Worm (Caenorhabditis elegans) whole organism, L1 larva: ENCODE results near the gene paqr-2.

Experiments
- C04F5.9 ChIP-seq: sonication (generic microtip); optimal IDR thresholded peaks from 2 replicates; lab custom pipeline; 2016; ENCODE audit warnings: missing genetic modification characterization, missing compliant biosample characterization
- C34B4.2 ChIP-seq: sonication (generic microtip); optimal IDR thresholded peaks from 2 replicates; lab custom pipeline; 2017; ENCODE audit warnings: mild to moderate bottlenecking, missing genetic modification characterization, missing compliant biosample characterization
- F16B12.6 ChIP-seq: fragments of 150-350 bp; optimal IDR thresholded peaks from 2 replicates; lab custom pipeline; 2014; ENCODE audit warnings: missing biosample characterization, missing genetic modification characterization
- ama-1 ChIP-seq: fragments of 150-350 bp; optimal IDR thresholded peaks from 2 replicates; lab custom pipeline; 2014
- ceh-90 ChIP-seq: sonication (generic microtip); optimal IDR thresholded peaks from 2 replicates; lab custom pipeline; 2016; ENCODE audit warnings: missing genetic modification characterization, missing compliant biosample characterization
- efl-1 ChIP-seq, 4 experiments: fragments of 150-350 bp; optimal IDR thresholded peaks in 3 of 4; peaks in 1 of 4; 1 replicate in 1 of 4; 2 replicates in 3 of 4; lab custom pipeline; 2014; ENCODE audit warnings: missing biosample characterization in 2 of 4, missing genetic modification characterization in 2 of 4, missing genetic modification reagents in 2 of 4
- efl-3 ChIP-seq: fragments of 200-800 bp; sonication (Bioruptor generic); optimal IDR thresholded peaks from 2 replicates; lab custom pipeline; 2018; ENCODE audit warnings: mild to moderate bottlenecking, missing genetic modification characterization, missing compliant biosample characterization
- elt-3 ChIP-seq, 6 experiments: fragments of 150-350 bp in 1 of 6; sonication (generic microtip); optimal IDR thresholded peaks; 2 replicates each; lab custom pipeline; 2017 to 2018; ENCODE audit warnings: missing biosample characterization in 6 of 6, missing genetic modification characterization in 6 of 6, inconsistent platforms in 1 of 6
- ets-5 ChIP-seq: fragments of 200-800 bp; sonication (Bioruptor generic); IDR thresholded peaks from 2 replicates; pipeline ENCODE4 v1.3.6; 2022; ENCODE audit warnings: missing genetic modification characterization, missing compliant biosample characterization
- fkh-10 ChIP-seq: sonication (generic microtip); optimal IDR thresholded peaks from 2 replicates; lab custom pipeline; 2017; ENCODE audit warnings: missing biosample characterization, missing genetic modification reagents, missing genetic modification characterization
- fos-1 ChIP-seq: fragments of 150-350 bp; optimal IDR thresholded peaks from 2 replicates; lab custom pipeline; 2014; ENCODE audit warnings: missing biosample characterization, missing genetic modification characterization
- hlh-17 ChIP-seq: fragments of 200-800 bp; sonication (Bioruptor generic); optimal IDR thresholded peaks from 2 replicates; lab custom pipeline; 2018; ENCODE audit warnings: missing genetic modification characterization, mild to moderate bottlenecking, missing compliant biosample characterization, moderate library complexity, borderline replicate concordance
- hpl-2 ChIP-seq: fragments of 150-350 bp; optimal IDR thresholded peaks from 2 replicates; lab custom pipeline; 2014; ENCODE audit warnings: missing biosample characterization, missing genetic modification reagents, missing genetic modification characterization
- isw-1 ChIP-seq: fragments of 200-800 bp; sonication (Bioruptor generic); IDR thresholded peaks from 2 replicates; pipeline ENCODE4 v1.3.6; 2022; ENCODE audit warnings: missing genetic modification characterization, missing compliant biosample characterization
- jun-1 ChIP-seq: fragments of 150-350 bp; optimal IDR thresholded peaks from 2 replicates; lab custom pipeline; 2014; ENCODE audit warnings: missing biosample characterization, missing genetic modification reagents, missing genetic modification characterization
- lin-14 ChIP-seq: fragments of 200-800 bp; sonication (Bioruptor generic); optimal IDR thresholded peaks from 2 replicates; lab custom pipeline; 2018; ENCODE audit warnings: mild to moderate bottlenecking, missing genetic modification characterization, moderate library complexity, missing compliant biosample characterization
- lin-15B ChIP-seq: fragments of 150-350 bp; sonication (generic microtip); optimal IDR thresholded peaks from 3 replicates; lab custom pipeline; 2014; ENCODE audit warnings: missing biosample characterization, missing genetic modification characterization
- lin-35 ChIP-seq, 2 experiments: fragments of 150-350 bp; optimal IDR thresholded peaks; 2 replicates each; lab custom pipeline; 2014; ENCODE audit warnings: missing biosample characterization in 2 of 2, missing genetic modification characterization in 2 of 2, missing genetic modification reagents in 2 of 2
- lin-39 ChIP-seq: fragments of 150-350 bp; optimal IDR thresholded peaks from 2 replicates; lab custom pipeline; 2014; ENCODE audit warnings: missing biosample characterization, missing genetic modification reagents, missing genetic modification characterization
- lir-3 ChIP-seq: sonication (generic microtip); optimal IDR thresholded peaks from 2 replicates; lab custom pipeline; 2016; ENCODE audit warnings: mild to moderate bottlenecking, missing genetic modification characterization, moderate library complexity, missing compliant biosample characterization; ENCODE audit not compliant: poor library complexity
- lsy-2 ChIP-seq, 2 experiments: fragments of 150-350 bp; optimal IDR thresholded peaks; 2 replicates each; lab custom pipeline; 2014; ENCODE audit warnings: missing biosample characterization in 2 of 2, missing genetic modification characterization in 2 of 2
- mab-9 ChIP-seq: fragments of 200-800 bp; sonication (Bioruptor generic); IDR thresholded peaks from 2 replicates; pipeline ENCODE4 v1.3.6; 2022; ENCODE audit warnings: missing genetic modification reagents, missing genetic modification characterization, missing compliant biosample characterization
- mdl-1 ChIP-seq, 2 experiments: fragments of 150-350 bp; optimal IDR thresholded peaks; 2 replicates each; lab custom pipeline; 2014 to 2017; ENCODE audit warnings: missing biosample characterization in 2 of 2, missing genetic modification characterization in 2 of 2, inconsistent platforms in 1 of 2
- nhr-19 ChIP-seq: fragments of 200-800 bp; sonication (Bioruptor generic); conservative IDR thresholded peaks from 2 replicates; pipeline ENCODE4 v1.3.6; 2022; ENCODE audit warnings: missing genetic modification characterization, missing compliant biosample characterization
- nhr-71 ChIP-seq: sonication (generic microtip); optimal IDR thresholded peaks from 2 replicates; lab custom pipeline; 2016; ENCODE audit warnings: mild to moderate bottlenecking, missing genetic modification characterization, moderate library complexity, missing compliant biosample characterization
- nhr-84 ChIP-seq: sonication (generic microtip); optimal IDR thresholded peaks from 2 replicates; lab custom pipeline; 2017; ENCODE audit warnings: missing biosample characterization, missing genetic modification characterization
- nhr-85 ChIP-seq: sonication (generic microtip); peaks from one replicate; lab custom pipeline; 2016; ENCODE audit warnings: missing genetic modification characterization, inconsistent platforms, missing compliant biosample characterization
- pag-3 ChIP-seq: sonication (generic microtip); optimal IDR thresholded peaks from 2 replicates; lab custom pipeline; 2017; ENCODE audit warnings: missing genetic modification characterization, mild to moderate bottlenecking, missing compliant biosample characterization, antibody characterized with exemption, borderline replicate concordance; ENCODE audit not compliant: insufficient read depth
- pax-3 ChIP-seq: fragments of 200-800 bp; sonication (Bioruptor generic); optimal IDR thresholded peaks from 2 replicates; lab custom pipeline; 2018; ENCODE audit warnings: mild to moderate bottlenecking, missing genetic modification characterization, moderate library complexity, missing compliant biosample characterization
- rnt-1 ChIP-seq: sonication (generic microtip); optimal IDR thresholded peaks from 2 replicates; lab custom pipeline; 2016; ENCODE audit warnings: mild to moderate bottlenecking, missing genetic modification characterization, moderate library complexity, missing compliant biosample characterization
- skn-1 ChIP-seq: fragments of 150-350 bp; optimal IDR thresholded peaks from 2 replicates; lab custom pipeline; 2014; ENCODE audit warnings: missing biosample characterization, missing genetic modification characterization
- swsn-7 ChIP-seq: sonication (generic microtip); optimal IDR thresholded peaks from 2 replicates; lab custom pipeline; 2016; ENCODE audit warnings: missing genetic modification characterization, missing compliant biosample characterization
- unc-62 ChIP-seq: fragments of 150-350 bp; optimal IDR thresholded peaks from 2 replicates; lab custom pipeline; 2014; ENCODE audit warnings: missing biosample characterization, missing genetic modification reagents, missing genetic modification characterization
- unc-86 ChIP-seq: sonication (generic microtip); optimal IDR thresholded peaks from 2 replicates; lab custom pipeline; 2016; ENCODE audit warnings: missing genetic modification characterization, missing compliant biosample characterization
- unc-98 ChIP-seq: fragments of 200-800 bp; sonication (Bioruptor generic); IDR thresholded peaks from 2 replicates; pipeline ENCODE4 v1.3.6; 2022; ENCODE audit warnings: missing genetic modification characterization, missing compliant biosample characterization
- zag-1 ChIP-seq: fragments of 150-350 bp; optimal IDR thresholded peaks from 2 replicates; lab custom pipeline; 2014; ENCODE audit warnings: missing biosample characterization, missing genetic modification characterization
- zip-4 ChIP-seq: fragments of 200-800 bp; sonication (Bioruptor generic); optimal IDR thresholded peaks from 2 replicates; lab custom pipeline; 2018; ENCODE audit warnings: mild to moderate bottlenecking, missing genetic modification characterization, moderate library complexity, missing compliant biosample characterization
- ztf-4 ChIP-seq: fragments of 150-350 bp; optimal IDR thresholded peaks from 2 replicates; lab custom pipeline; 2014; ENCODE audit warnings: missing biosample characterization, missing genetic modification characterization

paqr-2 gene

DNA sequence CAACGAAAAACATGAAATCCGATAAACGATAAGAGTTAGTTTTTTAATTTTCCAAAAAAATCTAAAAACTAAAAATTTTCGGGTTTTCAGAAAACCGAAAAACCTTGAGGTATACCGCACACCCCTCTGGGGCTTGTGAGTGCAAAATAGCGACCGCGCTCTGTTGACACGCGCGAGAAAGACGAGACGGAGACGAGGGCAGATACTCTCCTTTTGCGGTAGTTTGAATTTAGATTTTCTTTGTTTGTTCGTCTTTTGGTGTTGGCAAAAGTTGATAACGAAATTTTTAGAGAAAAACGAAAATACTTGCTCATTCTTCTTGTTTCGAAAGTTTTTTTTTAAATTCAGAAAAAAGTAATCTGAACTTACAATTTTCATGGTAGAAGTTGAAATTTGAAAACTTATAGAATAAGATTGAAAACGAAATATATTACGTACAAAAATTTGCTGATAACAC, 25.9 kb upstream of the paqr-2 start, which contains the start of the genes W03A5.2 and Y32H12A.8 (continued):
- peak; percentile 6; the same call in 1 of the 2 replicates for TF ChIP-seq isw-1 (GFP tag; lab: Robert Waterston, UW)
- no peak for TF ChIP-seq pax-3 (tag; lab: Kevin White, UChicago)
- no peak for TF ChIP-seq hpl-2
- TF ChIP-seq unc-86 (tag; lab: Kevin White, UChicago) = no peak
- TF ChIP-seq efl-1 (optimal IDR thresholded peaks at IDR 0.05; lab: Kevin White, UChicago) = peak; percentile 46 to 88
- peak; percentile 86 to 98 for TF ChIP-seq efl-1 (GFP tag; optimal IDR thresholded peaks at IDR 0.05 in 1 of 2; lab: Kevin White, UChicago)
- no peak for TF ChIP-seq fkh-10 (GFP tag; lab: Kevin White, UChicago)
- no peak for TF ChIP-seq efl-3 (GFP tag; lab: Kevin White, UChicago)
- TF ChIP-seq lin-35 (GFP tag; optimal IDR thresholded peaks at IDR 0.05; lab: Kevin White, UChicago) = peak; percentile 72 to 95
- no peak for TF ChIP-seq zag-1
- TF ChIP-seq ama-1 = no peak
- TF ChIP-seq C04F5.9 (tag; lab: Kevin White, UChicago) = no peak
- no peak for TF ChIP-seq ets-5
- TF ChIP-seq nhr-85 = peak; percentile 41
- TF ChIP-seq lsy-2 (tag; optimal IDR thresholded peaks at IDR 0.05; lab: Kevin White, UChicago) = peak; percentile 9 to 79
- TF ChIP-seq rnt-1 (tag; lab: Kevin White, UChicago) = peak; percentile 28

ce11 chrIII:5404998-5405397, 25.3 kb upstream of the paqr-2 start:
- no peak for TF ChIP-seq swsn-7 (tag; lab: Kevin White, UChicago)
- TF ChIP-seq lir-3 (tag; lab: Kevin White, UChicago) = no peak
- TF ChIP-seq ceh-90 (tag; lab: Kevin White, UChicago) = no peak
- no peak for TF ChIP-seq isw-1 (GFP tag; lab: Robert Waterston, UW)
- no peak for TF ChIP-seq nhr-19 (GFP tag; lab: Robert Waterston, UW)
- TF ChIP-seq elt-3 (tag; optimal IDR thresholded peaks at IDR 0.05; lab: Kevin White, UChicago) = no peak
- no peak for TF ChIP-seq ama-1
- TF ChIP-seq ztf-4 = no peak

- TF ChIP-seq efl-1 (optimal IDR thresholded peaks at IDR 0.05; lab: Kevin White, UChicago) (no peak), efl-1 (GFP tag; optimal IDR thresholded peaks at IDR 0.05 in 1 of 2; lab: Kevin White, UChicago) (peak in 1 of 2 experiments; percentile 1), pax-3 (tag; lab: Kevin White, UChicago) (no peak)
Measured at ce11 chrIII:5402419-5402818, 22.7 kb upstream of the paqr-2 start.

DNA sequence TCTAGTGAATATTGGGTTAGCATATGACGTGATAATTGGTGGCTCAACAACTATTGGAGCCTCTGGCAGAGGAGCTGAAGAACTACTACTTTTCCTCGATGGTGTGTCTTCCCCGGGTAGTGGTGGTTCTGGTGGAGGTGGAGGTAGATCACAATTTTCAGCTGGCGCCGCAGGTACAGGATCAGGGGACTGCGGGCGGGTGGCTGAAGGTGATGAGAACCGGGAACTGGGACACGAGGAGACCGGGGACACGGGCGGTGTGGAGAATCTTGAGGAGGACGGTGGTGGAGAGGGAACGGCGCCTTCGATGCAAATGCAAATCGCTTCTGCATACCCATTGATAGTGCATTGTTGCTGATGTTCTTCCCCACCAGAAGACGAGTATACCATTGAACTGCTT, 16.0 kb upstream of the paqr-2 start:
- no peak for TF ChIP-seq efl-1 (optimal IDR thresholded peaks at IDR 0.05; lab: Kevin White, UChicago)
- peak in 1 of 2 experiments; percentile 62 for TF ChIP-seq efl-1 (GFP tag; optimal IDR thresholded peaks at IDR 0.05 in 1 of 2; lab: Kevin White, UChicago)
- TF ChIP-seq pag-3 (tag; lab: Kevin White, UChicago) = no peak

DNA sequence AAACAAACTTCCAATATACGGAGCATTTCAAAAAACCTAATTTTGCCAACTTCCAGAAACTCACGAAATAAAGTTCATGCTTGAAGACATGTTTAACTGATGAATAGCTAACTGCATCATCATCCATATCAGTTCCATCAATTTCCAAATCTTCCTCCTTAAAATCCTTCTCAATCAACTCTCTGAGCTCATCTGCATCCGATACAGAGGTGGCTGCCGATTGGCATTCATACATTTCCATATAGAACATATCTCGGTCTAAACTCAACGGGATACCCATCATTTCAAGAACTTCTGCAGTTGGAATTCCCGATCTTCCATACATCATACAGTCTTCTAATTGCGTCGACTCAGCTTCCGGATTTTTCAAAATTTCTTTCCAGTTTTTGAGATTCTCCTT, 9.6 kb upstream of the paqr-2 start:
- TF ChIP-seq zip-4 (GFP tag; lab: Kevin White, UChicago) (no peak), nhr-71 (tag; lab: Kevin White, UChicago) (no peak), efl-1 (optimal IDR thresholded peaks at IDR 0.05; lab: Kevin White, UChicago) (no peak), efl-1 (GFP tag; optimal IDR thresholded peaks at IDR 0.05 in 1 of 2; lab: Kevin White, UChicago) (no peak), isw-1 (GFP tag; lab: Robert Waterston, UW) (no peak), C04F5.9 (tag; lab: Kevin White, UChicago) (no peak), unc-98 (no peak), lin-15B (tag; lab: Kevin White, UChicago) (no peak)
- TF ChIP-seq, all 84 proteins: peak for 0

DNA sequence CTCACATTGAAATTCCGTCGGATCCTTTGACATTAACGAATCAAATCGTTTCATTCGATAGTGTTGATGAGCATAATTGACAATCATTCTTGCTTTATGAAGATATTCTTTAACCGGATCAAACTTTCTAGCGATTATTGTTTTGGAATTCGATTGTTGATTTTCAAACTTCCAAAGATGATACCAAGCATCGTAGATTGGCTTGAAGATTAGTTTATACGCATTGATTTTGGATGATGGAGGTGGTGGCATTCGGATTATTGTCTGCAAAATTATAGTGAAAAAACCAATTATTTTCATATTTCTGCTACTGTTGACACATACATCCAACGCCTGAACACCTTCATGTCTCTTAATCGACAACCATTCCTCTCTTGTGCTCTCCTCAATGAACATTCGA, 8.4 kb upstream of the paqr-2 start:
- TF ChIP-seq lin-14 (GFP tag; lab: Kevin White, UChicago) (no peak), hlh-17 (no peak), zag-1 (no peak), lin-39 (tag; lab: Kevin White, UChicago) (no peak), unc-86 (tag; lab: Kevin White, UChicago) (no peak), mdl-1 (tag; optimal IDR thresholded peaks at IDR 0.05; lab: Kevin White, UChicago) (no peak), skn-1 (tag; lab: Kevin White, UChicago) (no peak), lin-35 (GFP tag; optimal IDR thresholded peaks at IDR 0.05; lab: Kevin White, UChicago) (no peak), C34B4.2 (no peak), nhr-84 (tag; lab: Kevin White, UChicago) (no peak), unc-62 (GFP tag; lab: Kevin White, UChicago) (no peak), pax-3 (tag; lab: Kevin White, UChicago) (no peak), ets-5 (no peak), jun-1 (tag; lab: Kevin White, UChicago) (no peak), lsy-2 (tag; optimal IDR thresholded peaks at IDR 0.05; lab: Kevin White, UChicago) (no peak), F16B12.6 (tag; lab: Kevin White, UChicago) (no peak), mab-9 (no peak), fos-1 (tag; lab: Kevin White, UChicago) (no peak)
- TF ChIP-seq, all 84 proteins: peak for 0
